Worm (Caenorhabditis elegans): ENCODE results near the gene C46C2.3.

C46C2.3 gene

ce11 chrIV:9259687-9260086, 34.8 kb downstream of the C46C2.3 start, which contains the start of gene Y11D7A.10:
Y11D7A.10 (minus strand) TSS chrIV:9259768.
- TF ChIP-seq lin-40 (tag; optimal IDR thresholded peaks at IDR 0.05), result no peak
- TF ChIP-seq ztf-22 (GFP tag; optimal IDR thresholded peaks at IDR 0.05), result no peak
- no peak for TF ChIP-seq rpc-1 (optimal IDR thresholded peaks at IDR 0.05)
- no peak for TF ChIP-seq rpc-1 (tag; optimal IDR thresholded peaks at IDR 0.05)
- no peak for TF ChIP-seq Y56A3A.18 (GFP tag; IDR thresholded peaks at IDR 0.05)
- no peak for TF ChIP-seq lag-1 (GFP tag; IDR thresholded peaks at IDR 0.05)
- no peak for TF ChIP-seq lsl-1 (GFP tag; optimal IDR thresholded peaks at IDR 0.05)

ce11 chrIV:9260334-9260733, 35.4 kb downstream of the C46C2.3 start:
- TF ChIP-seq hlh-12 (tag; optimal IDR thresholded peaks at IDR 0.05), result no peak
- TF ChIP-seq hmg-1.2 (GFP tag; IDR thresholded peaks at IDR 0.05), result peak; percentile 92
- no peak for TF ChIP-seq chd-7 (tag; optimal IDR thresholded peaks at IDR 0.05)
- TF ChIP-seq attf-3 (GFP tag; conservative IDR thresholded peaks at IDR 0.05), result peak; percentile 91
- TF ChIP-seq F52B5.7 (tag; optimal IDR thresholded peaks at IDR 0.05), result no peak

DNA sequence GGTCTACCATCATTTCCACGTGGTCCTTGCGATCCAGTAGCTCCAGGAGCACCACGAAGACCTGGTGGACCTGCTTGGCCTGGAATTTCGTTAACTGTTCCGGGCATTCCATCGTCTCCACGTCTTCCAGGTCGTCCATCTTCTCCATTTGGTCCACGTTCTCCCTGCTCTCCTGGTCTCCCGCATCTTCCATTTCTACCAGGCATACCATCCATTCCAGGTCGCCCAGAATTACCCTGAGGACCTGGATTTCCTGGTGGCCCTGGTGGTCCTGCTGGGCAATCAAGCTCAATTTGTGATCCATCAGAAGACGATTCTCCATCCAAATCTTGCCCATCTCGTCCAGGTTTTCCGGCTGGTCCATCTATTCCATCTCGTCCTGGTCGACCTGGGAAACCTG, 35.9 kb downstream of the C46C2.3 start:
- TF ChIP-seq lsy-27 (tag; optimal IDR thresholded peaks at IDR 0.05; ENCODE audit: borderline replicate concordance, insufficient read depth) (no peak), F52B5.7 (tag; optimal IDR thresholded peaks at IDR 0.05) (no peak), ama-1 (optimal IDR thresholded peaks at IDR 0.05) (no peak), ama-1 (GFP tag; optimal IDR thresholded peaks at IDR 0.05) (no peak), F37B4.10 (GFP tag; IDR thresholded peaks at IDR 0.05) (0 out of 2 replicates have a peak, but pooled peaks have one; percentile 3), F57A8.1 (GFP tag; optimal IDR thresholded peaks at IDR 0.05) (peak; percentile 12), him-1 (tag; optimal IDR thresholded peaks at IDR 0.05) (no peak), aptf-2 (GFP tag; conservative IDR thresholded peaks at IDR 0.05) (no peak), attf-3 (GFP tag; conservative IDR thresholded peaks at IDR 0.05) (no peak), K12H6.12 (tag; optimal IDR thresholded peaks at IDR 0.05) (no peak), fkh-3 (tag; optimal IDR thresholded peaks at IDR 0.05) (no peak), bed-1 (GFP tag; IDR thresholded peaks at IDR 0.05) (no peak), ZK185.1 (tag; optimal IDR thresholded peaks at IDR 0.05; ENCODE audit: poor library complexity, severe bottlenecking) (no peak), B0019.2 (GFP tag; conservative IDR thresholded peaks at IDR 0.05) (no peak), ztf-6 (GFP tag; IDR thresholded peaks at IDR 0.05) (no peak), hmg-20 (GFP tag; IDR thresholded peaks at IDR 0.05) (no peak)

DNA sequence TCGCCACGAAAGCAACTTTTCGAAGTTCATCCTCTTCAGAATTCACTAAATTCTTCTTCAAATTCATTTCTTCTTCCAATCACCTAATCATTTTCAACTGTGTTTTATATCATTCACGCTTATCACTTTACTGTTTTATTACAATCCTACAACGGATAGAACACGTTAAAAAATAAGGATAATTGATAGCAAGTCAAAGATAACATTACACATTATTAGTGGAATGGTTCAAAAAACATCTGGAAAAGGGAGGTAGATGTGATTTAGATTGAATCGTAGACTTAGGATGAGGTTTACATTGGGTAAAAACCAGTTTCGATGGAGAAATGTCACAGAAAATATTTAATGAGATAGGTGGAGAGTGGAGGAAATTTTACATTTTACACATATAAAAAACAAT, 36.8 kb downstream of the C46C2.3 start, which contains the start of gene col-120:
TSS of gene col-120 (minus strand) at position 101 of the 400 bp plus-strand sequence.
- no peak for TF ChIP-seq attf-6 (GFP tag; IDR thresholded peaks at IDR 0.05)
- TF ChIP-seq lin-35 (GFP tag; optimal IDR thresholded peaks at IDR 0.05), result no peak
- TF ChIP-seq sea-2 (GFP tag; IDR thresholded peaks at IDR 0.05), result no peak
- TF ChIP-seq rec-8 (tag; optimal IDR thresholded peaks at IDR 0.05), result no peak
- TF ChIP-seq nhr-120 (GFP tag; IDR thresholded peaks at IDR 0.05), result no peak
- no peak for TF ChIP-seq B0261.1 (tag; optimal IDR thresholded peaks at IDR 0.05)
- TF ChIP-seq him-1 (tag; optimal IDR thresholded peaks at IDR 0.05), result no peak
- TF ChIP-seq zim-3 (tag; optimal IDR thresholded peaks at IDR 0.05), result no peak
- no peak for TF ChIP-seq ceh-79 (tag; optimal IDR thresholded peaks at IDR 0.05)
- TF ChIP-seq attf-5 (GFP tag; optimal IDR thresholded peaks at IDR 0.05), result no peak
- TF ChIP-seq die-1 (tag; optimal IDR thresholded peaks at IDR 0.05), result no peak
- TF ChIP-seq T26A5.8 (tag; optimal IDR thresholded peaks at IDR 0.05), result no peak
- TF ChIP-seq nhr-80 (tag; optimal IDR thresholded peaks at IDR 0.05), result no peak
- no peak for TF ChIP-seq lin-26 (GFP tag; IDR thresholded peaks at IDR 0.05)
- no peak for TF ChIP-seq madf-8 (GFP tag; conservative IDR thresholded peaks at IDR 0.05)
- no peak for TF ChIP-seq hrde-1 (tag; optimal IDR thresholded peaks at IDR 0.05; ENCODE audit: borderline replicate concordance)
- TF ChIP-seq sdz-38 (tag; optimal IDR thresholded peaks at IDR 0.05), result no peak
- no peak for TF ChIP-seq rpc-1 (optimal IDR thresholded peaks at IDR 0.05)
- no peak for TF ChIP-seq rpc-1 (tag; optimal IDR thresholded peaks at IDR 0.05)
- TF ChIP-seq mel-28 (tag; optimal IDR thresholded peaks at IDR 0.05; ENCODE audit: borderline replicate concordance), result no peak

All from whole organism, young adult.